Worm (Caenorhabditis elegans): ENCODE data around the gene C29H12.2.
A peak's percentile ranks its signal among the peaks of the same experiment; 100 is the strongest.

The C29H12.2 gene

ce11 chrII:6123513-6123912 lies at the start of gene C29H12.2:
Gene C29H12.2, plus strand, starts transcription at chrII:6123809.
- TF ChIP-seq ceh-13 (GFP tag; optimal IDR thresholded peaks at IDR 0.05) (no peak), tbx-11 (GFP tag; IDR thresholded peaks at IDR 0.05) (no peak), B0310.2 (tag; optimal IDR thresholded peaks at IDR 0.05) (no peak), tbx-37 (GFP tag; conservative IDR thresholded peaks at IDR 0.05) (no peak), hmbx-1 (tag; optimal IDR thresholded peaks at IDR 0.05) (no peak), tra-4 (tag; optimal IDR thresholded peaks at IDR 0.05) (no peak)

- TF ChIP-seq ceh-36 (tag; optimal IDR thresholded peaks at IDR 0.05), result no peak
- TF ChIP-seq tbx-37 (GFP tag; conservative IDR thresholded peaks at IDR 0.05), result no peak
These were observed 46.0 kb upstream of the C29H12.2 start, which contains the start of gene H12I13.6 for ce11 chrII:6077604-6078003. Gene H12I13.6, plus strand, starts transcription at chrII:6077904.

- TF ChIP-seq F13C5.2 (tag; optimal IDR thresholded peaks at IDR 0.05) (no peak), hmg-4 (GFP tag; optimal IDR thresholded peaks at IDR 0.05) (no peak), hmbx-1 (tag; optimal IDR thresholded peaks at IDR 0.05) (no peak), flt-1 (GFP tag; IDR thresholded peaks at IDR 0.05) (no peak), ceh-36 (tag; optimal IDR thresholded peaks at IDR 0.05) (no peak), ama-1 (optimal IDR thresholded peaks at IDR 0.05) (no peak), B0310.2 (tag; optimal IDR thresholded peaks at IDR 0.05) (no peak), tbx-11 (GFP tag; IDR thresholded peaks at IDR 0.05) (no peak), tbx-37 (GFP tag; conservative IDR thresholded peaks at IDR 0.05) (no peak), aly-1 (tag; optimal IDR thresholded peaks at IDR 0.05) (no peak), ceh-13 (GFP tag; optimal IDR thresholded peaks at IDR 0.05) (no peak), sea-1 (GFP tag; conservative IDR thresholded peaks at IDR 0.05) (no peak), tra-4 (tag; optimal IDR thresholded peaks at IDR 0.05) (no peak), scrt-1 (GFP tag; IDR thresholded peaks at IDR 0.05) (no peak), hnd-1 (tag; optimal IDR thresholded peaks at IDR 0.05) (no peak)
These were observed 42.9 kb upstream of the C29H12.2 start, which contains the start of gene fbf-1 for ce11 chrII:6080743-6081142. Gene fbf-1, minus strand, starts transcription at chrII:6080843.

- TF ChIP-seq ceh-36 (tag; optimal IDR thresholded peaks at IDR 0.05) (no peak), ama-1 (optimal IDR thresholded peaks at IDR 0.05) (no peak), hnd-1 (tag; optimal IDR thresholded peaks at IDR 0.05) (no peak), flt-1 (GFP tag; IDR thresholded peaks at IDR 0.05) (no peak), ceh-13 (GFP tag; optimal IDR thresholded peaks at IDR 0.05) (no peak), hmg-4 (GFP tag; optimal IDR thresholded peaks at IDR 0.05) (no peak), pes-1 (GFP tag; IDR thresholded peaks at IDR 0.05) (no peak), scrt-1 (GFP tag; IDR thresholded peaks at IDR 0.05) (no peak), F13C5.2 (tag; optimal IDR thresholded peaks at IDR 0.05) (no peak), aly-1 (tag; optimal IDR thresholded peaks at IDR 0.05) (no peak), tbx-11 (GFP tag; IDR thresholded peaks at IDR 0.05) (no peak)
These were observed 41.0 kb upstream of the C29H12.2 start, which contains the start of gene F21H12.3 for ce11 chrII:6082620-6083019. Gene F21H12.3, plus strand, starts transcription at chrII:6082920.

ce11 chrII:6091380-6091779 lies 32.2 kb upstream of the C29H12.2 start, which contains the start of the genes fbf-2 and nspg-3:
Gene fbf-2, minus strand, starts transcription at chrII:6091480.
Gene nspg-3, plus strand, starts transcription at chrII:6091767.
- no peak for TF ChIP-seq B0310.2 (tag; optimal IDR thresholded peaks at IDR 0.05)
- no peak for TF ChIP-seq pes-1 (GFP tag; IDR thresholded peaks at IDR 0.05)
- no peak for TF ChIP-seq tbx-37 (GFP tag; conservative IDR thresholded peaks at IDR 0.05)
- TF ChIP-seq hmbx-1 (tag; optimal IDR thresholded peaks at IDR 0.05), result no peak
- TF ChIP-seq ceh-13 (GFP tag; optimal IDR thresholded peaks at IDR 0.05), result no peak
- TF ChIP-seq tra-4 (tag; optimal IDR thresholded peaks at IDR 0.05), result no peak
- TF ChIP-seq F13C5.2 (tag; optimal IDR thresholded peaks at IDR 0.05), result no peak
- TF ChIP-seq flt-1 (GFP tag; IDR thresholded peaks at IDR 0.05), result no peak
- TF ChIP-seq ceh-36 (tag; optimal IDR thresholded peaks at IDR 0.05), result no peak
- no peak for TF ChIP-seq tbx-11 (GFP tag; IDR thresholded peaks at IDR 0.05)
- no peak for TF ChIP-seq hmg-4 (GFP tag; optimal IDR thresholded peaks at IDR 0.05)
- TF ChIP-seq hnd-1 (tag; optimal IDR thresholded peaks at IDR 0.05), result no peak
- TF ChIP-seq aly-1 (tag; optimal IDR thresholded peaks at IDR 0.05), result no peak
- no peak for TF ChIP-seq sea-1 (GFP tag; conservative IDR thresholded peaks at IDR 0.05)
- TF ChIP-seq scrt-1 (GFP tag; IDR thresholded peaks at IDR 0.05), result no peak
- no peak for TF ChIP-seq ama-1 (optimal IDR thresholded peaks at IDR 0.05)

- TF ChIP-seq ets-7 (tag; optimal IDR thresholded peaks at IDR 0.05) (no peak), tbx-37 (GFP tag; conservative IDR thresholded peaks at IDR 0.05) (peak; percentile 57; the same call in 1 of the 2 replicates)
These were observed 26.2 kb upstream of the C29H12.2 start, which contains the start of the genes tpp-2 and rbbp-5 for ce11 chrII:6097441-6097840. Gene tpp-2, minus strand, starts transcription at chrII:6097597. Gene rbbp-5, plus strand, starts transcription at chrII:6097830.

- TF ChIP-seq hnd-1 (tag; optimal IDR thresholded peaks at IDR 0.05) (no peak), B0310.2 (tag; optimal IDR thresholded peaks at IDR 0.05) (no peak), hmg-4 (GFP tag; optimal IDR thresholded peaks at IDR 0.05) (no peak), flt-1 (GFP tag; IDR thresholded peaks at IDR 0.05) (no peak), ets-7 (tag; optimal IDR thresholded peaks at IDR 0.05) (no peak), tbx-11 (GFP tag; IDR thresholded peaks at IDR 0.05) (no peak), tra-4 (tag; optimal IDR thresholded peaks at IDR 0.05) (no peak), tbx-37 (GFP tag; conservative IDR thresholded peaks at IDR 0.05) (no peak), ceh-13 (GFP tag; optimal IDR thresholded peaks at IDR 0.05) (no peak), scrt-1 (GFP tag; IDR thresholded peaks at IDR 0.05) (no peak), aly-1 (tag; optimal IDR thresholded peaks at IDR 0.05) (no peak), sea-1 (GFP tag; conservative IDR thresholded peaks at IDR 0.05) (no peak), ama-1 (optimal IDR thresholded peaks at IDR 0.05) (no peak), hmbx-1 (tag; optimal IDR thresholded peaks at IDR 0.05) (no peak), pes-1 (GFP tag; IDR thresholded peaks at IDR 0.05) (no peak), ceh-36 (tag; optimal IDR thresholded peaks at IDR 0.05) (no peak)
These were observed 24.1 kb upstream of the C29H12.2 start, which contains the start of gene rgs-3 for ce11 chrII:6099500-6099899. Gene rgs-3, plus strand, starts transcription at chrII:6099800.

ce11 chrII:6101475-6101874 lies 22.1 kb upstream of the C29H12.2 start:
- no peak for TF ChIP-seq sea-1 (GFP tag; conservative IDR thresholded peaks at IDR 0.05)
- TF ChIP-seq tbx-11 (GFP tag; IDR thresholded peaks at IDR 0.05), result no peak
- no peak for TF ChIP-seq ama-1 (optimal IDR thresholded peaks at IDR 0.05)
- TF ChIP-seq tbx-37 (GFP tag; conservative IDR thresholded peaks at IDR 0.05), result no peak
- no peak for TF ChIP-seq B0310.2 (tag; optimal IDR thresholded peaks at IDR 0.05)
- no peak for TF ChIP-seq scrt-1 (GFP tag; IDR thresholded peaks at IDR 0.05)
- no peak for TF ChIP-seq ets-7 (tag; optimal IDR thresholded peaks at IDR 0.05)
- no peak for TF ChIP-seq F13C5.2 (tag; optimal IDR thresholded peaks at IDR 0.05)
- TF ChIP-seq aly-1 (tag; optimal IDR thresholded peaks at IDR 0.05), result no peak
- no peak for TF ChIP-seq hnd-1 (tag; optimal IDR thresholded peaks at IDR 0.05)
- TF ChIP-seq hmbx-1 (tag; optimal IDR thresholded peaks at IDR 0.05), result no peak
- TF ChIP-seq flt-1 (GFP tag; IDR thresholded peaks at IDR 0.05), result no peak
- no peak for TF ChIP-seq tra-4 (tag; optimal IDR thresholded peaks at IDR 0.05)
- no peak for TF ChIP-seq pes-1 (GFP tag; IDR thresholded peaks at IDR 0.05)
- no peak for TF ChIP-seq ceh-13 (GFP tag; optimal IDR thresholded peaks at IDR 0.05)
- no peak for TF ChIP-seq ceh-36 (tag; optimal IDR thresholded peaks at IDR 0.05)
- no peak for TF ChIP-seq hmg-4 (GFP tag; optimal IDR thresholded peaks at IDR 0.05)
